Worm (Caenorhabditis elegans) whole organism, L2 larva: ENCODE data around the gene R12B2.3.

Experiments
- C34F6.9 ChIP-seq: fragments of 150-350 bp; optimal IDR thresholded peaks from 2 replicates; lab custom pipeline; 2014; ENCODE audit warnings: missing biosample characterization, missing genetic modification characterization
- F13H6.1 ChIP-seq: sonication (generic microtip); optimal IDR thresholded peaks from 2 replicates; lab custom pipeline; 2016; ENCODE audit warnings: missing genetic modification characterization, missing compliant biosample characterization
- R02D3.7 ChIP-seq: fragments of 150-350 bp; optimal IDR thresholded peaks from 2 replicates; lab custom pipeline; 2014; ENCODE audit warnings: missing biosample characterization, missing genetic modification characterization
- Y55F3AM.14 ChIP-seq: fragments of 200-800 bp; sonication (Bioruptor generic); optimal IDR thresholded peaks from 2 replicates; lab custom pipeline; 2018; ENCODE audit warnings: mild to moderate bottlenecking, missing genetic modification characterization, missing compliant biosample characterization
- ZK546.5 ChIP-seq: sonication (generic microtip); optimal IDR thresholded peaks from 2 replicates; lab custom pipeline; 2017; ENCODE audit warnings: missing biosample characterization, missing genetic modification characterization
- alr-1 ChIP-seq: fragments of 150-350 bp; optimal IDR thresholded peaks from 2 replicates; lab custom pipeline; 2014; ENCODE audit warnings: missing biosample characterization, missing genetic modification characterization
- aly-2 ChIP-seq: fragments of 150-350 bp; optimal IDR thresholded peaks from 2 replicates; lab custom pipeline; 2014; ENCODE audit warnings: missing biosample characterization, missing genetic modification characterization
- ama-1 ChIP-seq: fragments of 150-350 bp; optimal IDR thresholded peaks from 2 replicates; lab custom pipeline; 2018; ENCODE audit warnings: inconsistent platforms
- ceh-16 ChIP-seq: fragments of 150-350 bp; optimal IDR thresholded peaks from 2 replicates; lab custom pipeline; 2014; ENCODE audit warnings: missing biosample characterization, missing genetic modification characterization
- ceh-82 ChIP-seq: fragments of 150-350 bp; optimal IDR thresholded peaks from 2 replicates; lab custom pipeline; 2014; ENCODE audit warnings: missing biosample characterization, missing genetic modification characterization
- crh-2 ChIP-seq: sonication (generic microtip); optimal IDR thresholded peaks from 2 replicates; lab custom pipeline; 2017; ENCODE audit warnings: missing biosample characterization, missing genetic modification characterization
- egl-27 ChIP-seq: sonication (generic microtip); optimal IDR thresholded peaks from 3 replicates; lab custom pipeline; 2017; ENCODE audit warnings: missing biosample characterization, missing genetic modification reagents, missing genetic modification characterization
- fos-1 ChIP-seq: fragments of 150-350 bp; optimal IDR thresholded peaks from 2 replicates; lab custom pipeline; 2014; ENCODE audit warnings: missing biosample characterization, missing genetic modification characterization
- gmeb-1 ChIP-seq: fragments of 150-350 bp; optimal IDR thresholded peaks from 2 replicates; lab custom pipeline; 2014; ENCODE audit warnings: missing biosample characterization, missing genetic modification characterization
- lin-11 ChIP-seq: fragments of 150-350 bp; sonication (generic microtip); optimal IDR thresholded peaks from 2 replicates; lab custom pipeline; 2014; ENCODE audit warnings: missing biosample characterization, missing genetic modification characterization, inconsistent platforms, mixed read lengths
- lin-13 ChIP-seq: fragments of 150-350 bp; optimal IDR thresholded peaks from 2 replicates; lab custom pipeline; 2014; ENCODE audit warnings: missing biosample characterization, missing genetic modification reagents, missing genetic modification characterization
- lin-39 ChIP-seq: fragments of 150-350 bp; optimal IDR thresholded peaks from 2 replicates; lab custom pipeline; 2014; ENCODE audit warnings: missing biosample characterization, missing genetic modification reagents, missing genetic modification characterization
- lsy-2 ChIP-seq, 2 experiments: fragments of 150-350 bp in 1 of 2; sonication (generic microtip) in 1 of 2; optimal IDR thresholded peaks; 2 replicates each; lab custom pipeline; 2014 to 2017; ENCODE audit warnings: missing biosample characterization in 2 of 2, missing genetic modification characterization in 2 of 2
- mab-5 ChIP-seq: fragments of 150-350 bp; optimal IDR thresholded peaks from 2 replicates; lab custom pipeline; 2014; ENCODE audit warnings: missing biosample characterization, missing genetic modification characterization
- nhr-10 ChIP-seq: sonication (generic microtip); optimal IDR thresholded peaks from 2 replicates; lab custom pipeline; 2017; ENCODE audit warnings: missing biosample characterization, missing genetic modification characterization
- nhr-129 ChIP-seq: fragments of 150-350 bp; optimal IDR thresholded peaks from 2 replicates; lab custom pipeline; 2014; ENCODE audit warnings: missing biosample characterization, missing genetic modification characterization
- nhr-21 ChIP-seq: fragments of 150-350 bp; optimal IDR thresholded peaks from 2 replicates; lab custom pipeline; 2014; ENCODE audit warnings: missing biosample characterization, missing genetic modification characterization
- nhr-25 ChIP-seq: fragments of 150-350 bp; sonication (generic microtip); optimal IDR thresholded peaks from 3 replicates; lab custom pipeline; 2014; ENCODE audit warnings: missing biosample characterization, missing genetic modification characterization
- nhr-6 ChIP-seq: fragments of 150-350 bp; optimal IDR thresholded peaks from 2 replicates; lab custom pipeline; 2014; ENCODE audit warnings: missing biosample characterization, missing genetic modification characterization
- sem-4 ChIP-seq: fragments of 150-350 bp; optimal IDR thresholded peaks from 2 replicates; lab custom pipeline; 2014; ENCODE audit warnings: missing biosample characterization, missing genetic modification reagents, missing genetic modification characterization
- skn-1 ChIP-seq: sonication (generic microtip); optimal IDR thresholded peaks from 2 replicates; lab custom pipeline; 2017; ENCODE audit warnings: missing biosample characterization, missing genetic modification characterization
- sma-3 ChIP-seq: sonication (generic microtip); optimal IDR thresholded peaks from 2 replicates; lab custom pipeline; 2016; ENCODE audit warnings: missing genetic modification reagents, missing genetic modification characterization, missing compliant biosample characterization
- sma-9 ChIP-seq, 2 experiments: fragments of 150-350 bp in 1 of 2; sonication (generic microtip) in 1 of 2; optimal IDR thresholded peaks; 2 replicates each; lab custom pipeline; 2014 to 2016; ENCODE audit warnings: missing genetic modification characterization in 2 of 2, mild to moderate bottlenecking in 1 of 2, missing biosample characterization in 1 of 2, missing compliant biosample characterization in 1 of 2, missing genetic modification reagents in 1 of 2, moderate library complexity in 1 of 2
- snpc-4 ChIP-seq: fragments of 150-350 bp; optimal IDR thresholded peaks from 2 replicates; lab custom pipeline; 2014; ENCODE audit warnings: missing biosample characterization, missing genetic modification characterization
- unc-39 ChIP-seq: fragments of 150-350 bp; optimal IDR thresholded peaks from 2 replicates; lab custom pipeline; 2014; ENCODE audit warnings: missing biosample characterization, missing genetic modification characterization
- unc-55 ChIP-seq: fragments of 150-350 bp; sonication (generic microtip); optimal IDR thresholded peaks from 3 replicates; lab custom pipeline; 2014; ENCODE audit warnings: missing biosample characterization, missing genetic modification reagents, missing genetic modification characterization
- unc-62 ChIP-seq: fragments of 150-350 bp; optimal IDR thresholded peaks from 2 replicates; lab custom pipeline; 2014; ENCODE audit warnings: missing biosample characterization, missing genetic modification reagents, missing genetic modification characterization
- ztf-1 ChIP-seq: fragments of 200-800 bp; sonication (Bioruptor generic); conservative IDR thresholded peaks from 2 replicates; pipeline ENCODE4 v1.3.6; 2022; ENCODE audit warnings: missing genetic modification characterization, missing compliant biosample characterization
- ztf-4 ChIP-seq: fragments of 150-350 bp; optimal IDR thresholded peaks from 2 replicates; lab custom pipeline; 2014; ENCODE audit warnings: missing biosample characterization, missing genetic modification characterization

The R12B2.3 gene

DNA sequence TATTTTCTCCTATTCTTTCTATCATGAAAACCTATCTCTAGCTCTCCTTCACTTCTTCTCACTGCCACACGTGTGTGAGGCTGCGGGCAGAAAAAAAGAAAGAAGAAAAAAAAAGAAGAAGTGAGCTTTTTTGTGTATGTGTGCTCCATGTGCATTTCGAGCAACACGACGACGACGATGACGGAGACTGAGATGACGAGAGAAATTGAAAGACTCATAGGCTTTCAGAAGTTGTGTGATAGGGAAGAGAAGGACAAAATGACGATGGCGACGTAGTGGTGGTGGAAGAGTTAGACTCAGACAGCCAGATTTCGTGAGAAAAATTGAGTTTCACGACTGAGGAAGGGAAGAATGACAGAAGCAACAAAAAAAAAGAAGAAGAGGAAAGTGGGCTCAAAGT, 40.1 kb downstream of the R12B2.3 start (continued):
- TF ChIP-seq lin-39 (tag; lab: Kevin White, UChicago) (no peak), mab-5 (no peak), lin-11 (tag; lab: Kevin White, UChicago) (peak; percentile 34)

ce11 chrIII:5846412-5846811, 41.0 kb downstream of the R12B2.3 start:
- peak; percentile 49 for TF ChIP-seq C34F6.9
- peak; percentile 30 for TF ChIP-seq unc-55
- peak; percentile 3 for TF ChIP-seq sma-9 (GFP tag; optimal IDR thresholded peaks at IDR 0.05; lab: Kevin White, UChicago)
- TF ChIP-seq sma-9 (tag; optimal IDR thresholded peaks at IDR 0.05; lab: Kevin White, UChicago), result no peak
- TF ChIP-seq unc-62 (GFP tag; lab: Kevin White, UChicago), result no peak
- peak; percentile 7 for TF ChIP-seq crh-2
- no peak for TF ChIP-seq sem-4 (tag; lab: Kevin White, UChicago)

DNA sequence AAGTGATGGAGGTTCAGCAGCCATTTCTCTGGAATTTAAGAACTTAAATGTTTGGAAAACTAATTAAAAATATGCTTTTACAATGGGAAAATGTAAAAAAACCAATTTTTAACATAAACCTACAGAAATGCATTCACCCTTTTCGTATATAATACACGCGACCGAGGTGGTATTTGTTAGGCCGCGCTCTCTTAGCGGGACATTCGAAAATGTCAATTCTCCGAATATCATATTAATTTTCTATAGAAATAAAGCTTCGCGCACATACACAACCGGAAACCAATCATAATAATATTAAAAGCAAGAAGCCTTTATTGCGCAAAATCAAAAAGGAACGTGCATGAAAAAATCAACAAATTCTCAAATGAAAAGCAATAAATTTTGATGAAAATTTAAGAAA, 47.9 kb downstream of the R12B2.3 start, which contains the start of gene ddx-23:
Gene ddx-23, minus strand, starts transcription at position 30 of the 400 bp plus-strand sequence.
- peak; percentile 8 for TF ChIP-seq lin-13 (GFP tag; lab: Kevin White, UChicago)
- TF ChIP-seq gmeb-1 (tag; lab: Kevin White, UChicago), result peak; percentile 63
- TF ChIP-seq lsy-2 (tag; optimal IDR thresholded peaks at IDR 0.05; lab: Kevin White, UChicago), result peak in 1 of 2 experiments; percentile 57
- TF ChIP-seq Y55F3AM.14, result no peak
- peak; percentile 81 for TF ChIP-seq ztf-4
- no peak for TF ChIP-seq skn-1 (tag; lab: Kevin White, UChicago)
- TF ChIP-seq unc-55, result peak; percentile 4
- TF ChIP-seq ama-1 (lab: Kevin White, UChicago), result peak; percentile 53
- TF ChIP-seq sma-3, result peak; percentile 49
- peak; percentile 14 for TF ChIP-seq C34F6.9
- no peak for TF ChIP-seq snpc-4
- no peak for TF ChIP-seq R02D3.7 (tag; lab: Kevin White, UChicago)

- TF ChIP-seq Y55F3AM.14 (no peak), nhr-21 (peak; percentile 54), sma-3 (peak; percentile 80), sma-9 (GFP tag; optimal IDR thresholded peaks at IDR 0.05; lab: Kevin White, UChicago) (peak; percentile 76), sma-9 (tag; optimal IDR thresholded peaks at IDR 0.05; lab: Kevin White, UChicago) (no peak), lsy-2 (tag; optimal IDR thresholded peaks at IDR 0.05; lab: Kevin White, UChicago) (peak; percentile 61 to 92), ceh-16 (tag; lab: Kevin White, UChicago) (no peak), gmeb-1 (tag; lab: Kevin White, UChicago) (peak; percentile 93), unc-39 (no peak), fos-1 (tag; lab: Kevin White, UChicago) (peak; percentile 56), nhr-6 (tag; lab: Kevin White, UChicago) (peak; percentile 5), ZK546.5 (tag; lab: Kevin White, UChicago) (peak; percentile 1), crh-2 (peak; percentile 89), nhr-25 (tag; lab: Kevin White, UChicago) (peak; percentile 84), sem-4 (tag; lab: Kevin White, UChicago) (peak; percentile 2), nhr-129 (tag; lab: Kevin White, UChicago) (peak; percentile 88), egl-27 (peak; percentile 39), ceh-82 (tag; lab: Kevin White, UChicago) (peak; percentile 20), ztf-1 (GFP tag; lab: Robert Waterston, UW) (no peak), F13H6.1 (tag; lab: Kevin White, UChicago) (peak; percentile 69), ama-1 (lab: Kevin White, UChicago) (peak; percentile 44), alr-1 (tag; lab: Kevin White, UChicago) (no peak), C34F6.9 (peak; percentile 92), lin-11 (tag; lab: Kevin White, UChicago) (peak; percentile 79), lin-13 (GFP tag; lab: Kevin White, UChicago) (peak; percentile 88), aly-2 (no peak), ztf-4 (peak; percentile 19), snpc-4 (peak; percentile 37), nhr-10 (no peak), R02D3.7 (tag; lab: Kevin White, UChicago) (peak; percentile 70), mab-5 (peak; percentile 46), unc-55 (peak; percentile 94)
Observed at ce11 chrIII:5855637-5856179, 50.3 kb downstream of the R12B2.3 start, which contains the start of the genes cct-6 and alh-9. cct-6 (minus strand) TSS chrIII:5855687. alh-9 (plus strand) TSS chrIII:5856018.
